Fruit fly (Drosophila melanogaster): ENCODE results near the gene CG42729.
A peak's percentile ranks its signal among the peaks of the same experiment; 100 is the strongest.

Gene CG42729

dm6 chr3L:15565829-15566433 lies 38.6 kb upstream of the CG42729 start, which contains the start of gene dop (continued):
- TF ChIP-seq amos (GFP tag; IDR thresholded peaks at IDR 0.05; ENCODE audit: partially characterized antibody), result peak; percentile 72; the same call in 1 of the 2 replicates
- peak; percentile 66 for TF ChIP-seq CG16813 (GFP tag; IDR thresholded peaks at IDR 0.05; ENCODE audit: partially characterized antibody)
- no peak for TF ChIP-seq fd3F (GFP tag; optimal IDR thresholded peaks at IDR 0.05)
- peak in 1 of 2 experiments; percentile 90 for TF ChIP-seq Pdp1 (GFP tag; optimal IDR thresholded peaks at IDR 0.05)
- TF ChIP-seq lbe (GFP tag; optimal IDR thresholded peaks at IDR 0.05), result no peak
- no peak for TF ChIP-seq Bdp1 (GFP tag; optimal IDR thresholded peaks at IDR 0.05)
- no peak for TF ChIP-seq Meics (GFP tag; optimal IDR thresholded peaks at IDR 0.05)
- TF ChIP-seq da (GFP tag; optimal IDR thresholded peaks at IDR 0.05), result no peak
- no peak for TF ChIP-seq pfk (GFP tag; optimal IDR thresholded peaks at IDR 0.05)
- no peak for TF ChIP-seq CG6765 (GFP tag; optimal IDR thresholded peaks at IDR 0.05)
- TF ChIP-seq jing (GFP tag; optimal IDR thresholded peaks at IDR 0.05), result no peak
- no peak for TF ChIP-seq CG1792 (GFP tag; optimal IDR thresholded peaks at IDR 0.05)
- TF ChIP-seq CG14667 (GFP tag; IDR thresholded peaks at IDR 0.05), result no peak
- no peak for TF ChIP-seq salm (tag; optimal IDR thresholded peaks at IDR 0.05)
- TF ChIP-seq CG42726 (GFP tag; IDR thresholded peaks at IDR 0.05; ENCODE audit: partially characterized antibody), result no peak
- no peak for TF ChIP-seq CG8765 (GFP tag; IDR thresholded peaks at IDR 0.05)
- TF ChIP-seq kni (GFP tag; optimal IDR thresholded peaks at IDR 0.05), result no peak
- peak; percentile 37; the same call in 1 of the 3 replicates for TF ChIP-seq Doc3 (GFP tag; IDR thresholded peaks at IDR 0.05; ENCODE audit: partially characterized antibody)
- TF ChIP-seq Sry-δ (GFP tag; optimal IDR thresholded peaks at IDR 0.05), result peak; percentile 95
- no peak; the same call in 1 of the 2 replicates for TF ChIP-seq lmd (GFP tag; IDR thresholded peaks at IDR 0.05)
- TF ChIP-seq CG18262 (tag; optimal IDR thresholded peaks at IDR 0.05), result no peak
- TF ChIP-seq Nf-YA (GFP tag; IDR thresholded peaks at IDR 0.05), result no peak
- TF ChIP-seq hth (optimal IDR thresholded peaks at IDR 0.05), result no peak
- no peak for TF ChIP-seq gcm (GFP tag; optimal IDR thresholded peaks at IDR 0.05)
- no peak for TF ChIP-seq Asciz (GFP tag; optimal IDR thresholded peaks at IDR 0.05)
- no peak for TF ChIP-seq Xrp1 (GFP tag; IDR thresholded peaks at IDR 0.05)
- TF ChIP-seq caup (GFP tag; optimal IDR thresholded peaks at IDR 0.05; ENCODE audit: severe bottlenecking), result no peak
- TF ChIP-seq Rx (GFP tag; IDR thresholded peaks at IDR 0.05), result no peak
- TF ChIP-seq tgo (GFP tag; IDR thresholded peaks at IDR 0.05), result no peak
- TF ChIP-seq CG33557 (GFP tag; optimal IDR thresholded peaks at IDR 0.05), result no peak
- TF ChIP-seq tio (GFP tag; optimal IDR thresholded peaks at IDR 0.05), result no peak
- peak; percentile 35 for TF ChIP-seq CG2120 (GFP tag; optimal IDR thresholded peaks at IDR 0.05)
- no peak for TF ChIP-seq CG14441 (GFP tag; IDR thresholded peaks at IDR 0.05)
- TF ChIP-seq slou (GFP tag; optimal IDR thresholded peaks at IDR 0.05), result no peak
- no peak for TF ChIP-seq CG12104 (GFP tag; optimal IDR thresholded peaks at IDR 0.05)
- no peak for TF ChIP-seq CG7839 (tag; optimal IDR thresholded peaks at IDR 0.05)
- TF ChIP-seq HLH54F (GFP tag; optimal IDR thresholded peaks at IDR 0.05), result peak; percentile 31
- TF ChIP-seq dmrt11E (tag; optimal IDR thresholded peaks at IDR 0.05), result no peak
- TF ChIP-seq Ets65A (GFP tag), result peak; percentile 92
- TF ChIP-seq E2f2 (GFP tag; IDR thresholded peaks at IDR 0.05), result peak; percentile 88
- no peak for TF ChIP-seq dysf (GFP tag; IDR thresholded peaks at IDR 0.05)
- TF ChIP-seq mam (GFP tag; optimal IDR thresholded peaks at IDR 0.05), result peak; percentile 45
- no peak for TF ChIP-seq chm (GFP tag; IDR thresholded peaks at IDR 0.05)
- no peak for TF ChIP-seq toy (GFP tag; IDR thresholded peaks at IDR 0.05)
- peak; percentile 54; the same call in 1 of the 2 replicates for TF ChIP-seq hbn (GFP tag; IDR thresholded peaks at IDR 0.05; ENCODE audit: partially characterized antibody)
- no peak for TF ChIP-seq tx (GFP tag; optimal IDR thresholded peaks at IDR 0.05)
- no peak for TF ChIP-seq Blimp-1 (GFP tag; optimal IDR thresholded peaks at IDR 0.05)
- TF ChIP-seq CG13624 (GFP tag; optimal IDR thresholded peaks at IDR 0.05), result no peak
- TF ChIP-seq CG32772 (GFP tag; IDR thresholded peaks at IDR 0.05), result no peak
- TF ChIP-seq sr (GFP tag; IDR thresholded peaks at IDR 0.05), result peak; percentile 78; the same call in 2 of the 3 replicates
- TF ChIP-seq CG9727 (GFP tag; optimal IDR thresholded peaks at IDR 0.05), result no peak

Measured in whole organism, embryonic.